Worm (Caenorhabditis elegans): ENCODE measurements around the gene magu-4.

magu-4 gene

ce11 chrIV:10051088-10051487 lies 41.5 kb downstream of the magu-4 start, which contains the start of gene T04B2.8:
Gene T04B2.8, minus strand, starts transcription at chrIV:10051188.
- TF ChIP-seq B0310.2 (tag; optimal IDR thresholded peaks at IDR 0.05): no peak
- no peak for TF ChIP-seq F13C5.2 (tag; optimal IDR thresholded peaks at IDR 0.05)
- TF ChIP-seq tbx-37 (GFP tag; conservative IDR thresholded peaks at IDR 0.05): no peak
- no peak for TF ChIP-seq pes-1 (GFP tag; IDR thresholded peaks at IDR 0.05)
- TF ChIP-seq aly-1 (tag; optimal IDR thresholded peaks at IDR 0.05): no peak

DNA sequence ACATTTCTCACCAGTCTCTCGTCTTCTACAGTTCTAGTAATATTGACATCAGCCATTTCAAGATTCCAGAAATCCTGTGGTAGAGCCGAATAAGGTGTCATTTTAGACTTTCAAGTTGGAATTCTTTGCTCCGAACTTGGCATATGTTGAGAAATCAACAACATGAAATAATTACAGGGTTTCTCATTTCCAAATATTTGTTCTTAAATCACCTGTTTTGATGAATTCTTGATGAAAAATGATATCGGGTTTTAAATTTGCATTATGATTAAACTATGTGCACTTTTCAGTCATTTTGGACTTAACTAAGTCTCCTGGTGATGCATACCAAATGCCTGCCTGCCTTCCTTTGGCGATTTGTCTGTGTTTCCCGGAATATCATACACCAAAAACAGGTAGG lies 44.0 kb downstream of the magu-4 start, which contains the start of gene srv-12:
Gene srv-12 (minus strand): TSS at position 101 of the 400 bp plus-strand sequence.
- TF ChIP-seq aly-1 (tag; optimal IDR thresholded peaks at IDR 0.05) (no peak), F13C5.2 (tag; optimal IDR thresholded peaks at IDR 0.05) (no peak), hmg-4 (GFP tag; optimal IDR thresholded peaks at IDR 0.05) (no peak), ceh-13 (GFP tag; optimal IDR thresholded peaks at IDR 0.05) (no peak), sea-1 (GFP tag; conservative IDR thresholded peaks at IDR 0.05) (no peak), hnd-1 (tag; optimal IDR thresholded peaks at IDR 0.05) (no peak), ama-1 (optimal IDR thresholded peaks at IDR 0.05) (no peak)

- no peak for TF ChIP-seq hnd-1 (tag; optimal IDR thresholded peaks at IDR 0.05)
- no peak for TF ChIP-seq hmg-4 (GFP tag; optimal IDR thresholded peaks at IDR 0.05)
- no peak for TF ChIP-seq pes-1 (GFP tag; IDR thresholded peaks at IDR 0.05)
- TF ChIP-seq B0310.2 (tag; optimal IDR thresholded peaks at IDR 0.05): no peak
Measured at ce11 chrIV:10056138-10056537, 46.6 kb downstream of the magu-4 start, which contains the start of gene T04B2.7. Gene T04B2.7, minus strand, starts transcription at chrIV:10056238.

ce11 chrIV:10059175-10059574 lies 49.6 kb downstream of the magu-4 start:
- TF ChIP-seq hnd-1 (tag; optimal IDR thresholded peaks at IDR 0.05) (no peak), sea-1 (GFP tag; conservative IDR thresholded peaks at IDR 0.05) (no peak), hmbx-1 (tag; optimal IDR thresholded peaks at IDR 0.05) (no peak), ets-7 (tag; optimal IDR thresholded peaks at IDR 0.05) (no peak), tra-4 (tag; optimal IDR thresholded peaks at IDR 0.05) (no peak), ceh-36 (tag; optimal IDR thresholded peaks at IDR 0.05) (no peak), F13C5.2 (tag; optimal IDR thresholded peaks at IDR 0.05) (no peak), B0310.2 (tag; optimal IDR thresholded peaks at IDR 0.05) (no peak), pes-1 (GFP tag; IDR thresholded peaks at IDR 0.05) (no peak), tbx-37 (GFP tag; conservative IDR thresholded peaks at IDR 0.05) (no peak), scrt-1 (GFP tag; IDR thresholded peaks at IDR 0.05) (no peak), flt-1 (GFP tag; IDR thresholded peaks at IDR 0.05) (no peak)

DNA sequence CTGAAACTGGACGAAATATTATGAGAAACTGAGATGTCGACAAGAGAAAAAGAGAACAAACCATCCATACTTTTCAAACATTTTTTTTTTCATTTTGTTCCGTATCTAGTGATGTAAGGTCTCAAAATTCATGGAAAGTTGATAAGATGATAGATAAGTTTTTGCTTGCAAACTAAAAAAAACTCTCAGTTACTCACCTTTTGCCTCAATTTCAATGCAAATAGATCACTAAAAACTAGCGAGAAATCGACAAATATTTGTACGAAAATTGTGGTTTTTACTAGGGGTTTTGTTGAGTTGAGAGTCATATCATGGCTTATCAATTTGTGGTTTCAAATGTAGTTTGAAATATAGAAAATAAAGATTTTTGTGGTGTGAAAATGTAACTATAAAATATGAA lies 51.2 kb downstream of the magu-4 start:
- TF ChIP-seq hmbx-1 (tag; optimal IDR thresholded peaks at IDR 0.05) (no peak), ama-1 (optimal IDR thresholded peaks at IDR 0.05) (no peak), sea-1 (GFP tag; conservative IDR thresholded peaks at IDR 0.05) (no peak), scrt-1 (GFP tag; IDR thresholded peaks at IDR 0.05) (no peak), hmg-4 (GFP tag; optimal IDR thresholded peaks at IDR 0.05) (no peak), ets-7 (tag; optimal IDR thresholded peaks at IDR 0.05) (no peak), aly-1 (tag; optimal IDR thresholded peaks at IDR 0.05) (no peak), B0310.2 (tag; optimal IDR thresholded peaks at IDR 0.05) (no peak), F13C5.2 (tag; optimal IDR thresholded peaks at IDR 0.05) (no peak), ceh-13 (GFP tag; optimal IDR thresholded peaks at IDR 0.05) (no peak), flt-1 (GFP tag; IDR thresholded peaks at IDR 0.05) (no peak), hnd-1 (tag; optimal IDR thresholded peaks at IDR 0.05) (no peak), tbx-11 (GFP tag; IDR thresholded peaks at IDR 0.05) (no peak), ceh-36 (tag; optimal IDR thresholded peaks at IDR 0.05) (no peak), tbx-37 (GFP tag; conservative IDR thresholded peaks at IDR 0.05) (no peak), tra-4 (tag; optimal IDR thresholded peaks at IDR 0.05) (no peak), pes-1 (GFP tag; IDR thresholded peaks at IDR 0.05) (no peak)

ce11 chrIV:10062728-10063127 lies 53.2 kb downstream of the magu-4 start, which contains the start of gene ipla-7:
Gene ipla-7, minus strand, starts transcription at chrIV:10062849.
- no peak for TF ChIP-seq B0310.2 (tag; optimal IDR thresholded peaks at IDR 0.05)
- no peak for TF ChIP-seq F13C5.2 (tag; optimal IDR thresholded peaks at IDR 0.05)
- no peak for TF ChIP-seq ets-7 (tag; optimal IDR thresholded peaks at IDR 0.05)
- TF ChIP-seq hmg-4 (GFP tag; optimal IDR thresholded peaks at IDR 0.05): no peak
- TF ChIP-seq ama-1 (optimal IDR thresholded peaks at IDR 0.05): no peak
- no peak for TF ChIP-seq flt-1 (GFP tag; IDR thresholded peaks at IDR 0.05)
- TF ChIP-seq pes-1 (GFP tag; IDR thresholded peaks at IDR 0.05): no peak
- no peak for TF ChIP-seq tra-4 (tag; optimal IDR thresholded peaks at IDR 0.05)
- TF ChIP-seq scrt-1 (GFP tag; IDR thresholded peaks at IDR 0.05): no peak
- TF ChIP-seq tbx-37 (GFP tag; conservative IDR thresholded peaks at IDR 0.05): no peak
- TF ChIP-seq hnd-1 (tag; optimal IDR thresholded peaks at IDR 0.05): no peak
- TF ChIP-seq aly-1 (tag; optimal IDR thresholded peaks at IDR 0.05): no peak
- TF ChIP-seq ceh-36 (tag; optimal IDR thresholded peaks at IDR 0.05): no peak
- no peak for TF ChIP-seq ceh-13 (GFP tag; optimal IDR thresholded peaks at IDR 0.05)
- no peak for TF ChIP-seq hmbx-1 (tag; optimal IDR thresholded peaks at IDR 0.05)
- TF ChIP-seq sea-1 (GFP tag; conservative IDR thresholded peaks at IDR 0.05): no peak
- TF ChIP-seq tbx-11 (GFP tag; IDR thresholded peaks at IDR 0.05): no peak
